Fruit fly (Drosophila melanogaster): Measurements from ENCODE around the gene corn.

Gene corn

DNA sequence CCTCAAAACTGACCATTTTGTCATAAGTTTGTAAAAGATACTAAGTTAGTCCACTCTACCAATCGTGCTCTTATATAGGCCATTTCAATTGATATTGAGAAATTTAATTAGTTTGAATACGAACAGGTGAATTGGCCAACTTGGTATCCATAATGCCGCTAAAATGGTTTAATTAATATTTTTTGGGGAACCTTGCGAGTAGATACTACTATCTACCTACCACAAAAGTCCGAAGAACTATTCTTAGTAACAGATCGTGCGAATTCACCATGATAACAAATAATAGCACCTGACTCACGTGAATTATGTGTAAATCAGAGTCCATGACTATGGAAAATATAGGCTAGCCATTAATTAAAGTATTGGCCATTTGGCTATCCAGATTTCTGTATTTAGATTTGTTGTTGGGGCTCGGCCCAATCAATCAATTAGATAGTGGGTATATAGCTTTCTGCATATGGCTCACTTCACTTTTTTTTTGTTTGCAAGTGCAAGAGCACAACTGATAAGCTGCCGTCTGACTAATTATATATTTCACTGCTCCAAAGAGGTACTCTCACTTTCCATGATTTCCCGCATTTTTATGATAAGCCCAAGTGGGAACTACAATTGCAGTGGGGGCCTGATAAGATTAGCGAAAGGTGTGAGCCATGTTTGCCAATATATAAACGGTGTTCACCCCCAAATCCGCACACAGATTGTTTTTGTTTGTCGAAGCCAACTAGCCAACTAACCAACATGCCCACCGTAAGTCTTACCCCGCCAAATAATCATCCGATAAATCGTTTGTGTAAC is 28.5 kb downstream of the corn start, which contains the start of the genes Acbp4 and Acbp6:
TSS of gene Acbp4 (minus strand) at position 51 of the 795 bp plus-strand sequence.
TSS of gene Acbp6 (plus strand) at position 690 of the 795 bp plus-strand sequence.
- TF ChIP-seq cic (GFP tag; optimal IDR thresholded peaks at IDR 0.05) = peak; percentile 59
- no peak for TF ChIP-seq CG1620 (GFP tag; optimal IDR thresholded peaks at IDR 0.05)

- no peak for TF ChIP-seq Hr96 (GFP tag; optimal IDR thresholded peaks at IDR 0.05)
- peak; percentile 19 for TF ChIP-seq Mnt (GFP tag; optimal IDR thresholded peaks at IDR 0.05)
- TF ChIP-seq bab1 (GFP tag; optimal IDR thresholded peaks at IDR 0.05) = peak; percentile 17
- no peak for TF ChIP-seq CG1620 (GFP tag; optimal IDR thresholded peaks at IDR 0.05)
Observed at dm6 chr3L:7125289-7125955, 31.5 kb downstream of the corn start, which contains the start of the genes msl-3 and BBS1. TSS of gene msl-3 (minus strand) at chr3L:7125533. TSS of gene BBS1 (plus strand) at chr3L:7125905.

DNA sequence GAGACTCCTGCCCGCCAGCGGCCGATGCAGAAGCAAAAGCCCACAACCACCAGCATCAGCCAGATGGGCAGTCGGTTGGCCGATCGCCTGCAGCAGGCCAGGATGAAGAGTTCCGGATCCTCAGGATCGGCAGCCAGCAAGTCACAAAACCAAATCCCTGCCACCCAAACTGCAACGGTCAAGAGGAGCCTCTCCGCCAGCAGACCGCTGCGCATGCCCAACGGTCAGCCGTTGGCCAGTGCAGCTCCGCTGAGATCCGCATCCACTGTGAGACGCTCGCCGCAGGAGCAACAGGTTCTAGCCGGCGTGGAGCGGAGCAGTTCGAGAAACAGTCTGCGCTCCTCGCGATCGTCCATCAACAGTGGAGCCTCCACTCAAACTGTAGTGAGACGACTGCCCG is 34.7 kb downstream of the corn start:
- TF ChIP-seq tj (GFP tag; optimal IDR thresholded peaks at IDR 0.05) (no peak), CG14711 (tag; optimal IDR thresholded peaks at IDR 0.05) (no peak), cic (GFP tag; optimal IDR thresholded peaks at IDR 0.05) (no peak), kay (GFP tag; ENCODE audit: borderline replicate concordance) (no peak), CG7045 (GFP tag; optimal IDR thresholded peaks at IDR 0.05) (no peak), CG7101 (tag; optimal IDR thresholded peaks at IDR 0.05) (no peak), Clk (GFP tag; optimal IDR thresholded peaks at IDR 0.05) (no peak), CG1620 (GFP tag; optimal IDR thresholded peaks at IDR 0.05) (no peak), Mnt (GFP tag; optimal IDR thresholded peaks at IDR 0.05) (no peak), CG12768 (GFP tag; optimal IDR thresholded peaks at IDR 0.05) (no peak), pad (GFP tag; optimal IDR thresholded peaks at IDR 0.05) (no peak), Crg-1 (GFP tag; optimal IDR thresholded peaks at IDR 0.05) (no peak), CG11617 (GFP tag; optimal IDR thresholded peaks at IDR 0.05) (no peak), ovo (GFP tag; optimal IDR thresholded peaks at IDR 0.05) (no peak), cnc (optimal IDR thresholded peaks at IDR 0.05) (no peak)

DNA sequence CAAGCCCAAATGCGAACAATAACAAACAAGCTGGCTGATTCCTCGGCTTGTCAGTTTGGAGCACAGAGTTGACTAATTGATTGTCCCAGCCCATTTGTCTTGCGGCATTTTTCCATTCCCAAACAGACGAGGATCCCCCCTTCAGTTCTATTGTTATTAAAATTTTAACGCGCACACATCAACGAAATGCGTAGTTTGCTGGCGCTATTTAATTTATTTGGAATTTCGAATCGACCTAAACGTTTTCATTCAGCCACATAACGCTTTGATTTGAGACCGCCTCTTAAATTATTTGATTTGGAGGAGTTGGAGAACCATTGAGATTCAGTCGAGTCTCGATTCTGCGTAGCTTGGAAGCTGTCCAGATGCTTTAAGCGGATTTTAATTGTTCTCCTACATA is 40.9 kb downstream of the corn start:
- TF ChIP-seq CG11617 (GFP tag; optimal IDR thresholded peaks at IDR 0.05) (no peak), CG7045 (GFP tag; optimal IDR thresholded peaks at IDR 0.05) (no peak), bab1 (GFP tag; optimal IDR thresholded peaks at IDR 0.05) (no peak), tj (GFP tag; optimal IDR thresholded peaks at IDR 0.05) (no peak), CG14711 (tag; optimal IDR thresholded peaks at IDR 0.05) (no peak), pad (GFP tag; optimal IDR thresholded peaks at IDR 0.05) (no peak), toe (GFP tag; optimal IDR thresholded peaks at IDR 0.05) (no peak), CG7101 (tag; optimal IDR thresholded peaks at IDR 0.05) (no peak), CG5204 (GFP tag; optimal IDR thresholded peaks at IDR 0.05) (no peak), Crg-1 (GFP tag; optimal IDR thresholded peaks at IDR 0.05) (no peak), CG33017 (tag; optimal IDR thresholded peaks at IDR 0.05) (no peak), Mnt (GFP tag; optimal IDR thresholded peaks at IDR 0.05) (no peak), Clk (GFP tag; optimal IDR thresholded peaks at IDR 0.05) (no peak), CG1620 (GFP tag; optimal IDR thresholded peaks at IDR 0.05) (no peak), cic (GFP tag; optimal IDR thresholded peaks at IDR 0.05) (no peak), ovo (GFP tag; optimal IDR thresholded peaks at IDR 0.05) (no peak), CG12768 (GFP tag; optimal IDR thresholded peaks at IDR 0.05) (no peak)

dm6 chr3L:7113010-7113409 is 43.9 kb downstream of the corn start:
- TF ChIP-seq cic (GFP tag; optimal IDR thresholded peaks at IDR 0.05) (no peak), CG1620 (GFP tag; optimal IDR thresholded peaks at IDR 0.05) (no peak), CG11617 (GFP tag; optimal IDR thresholded peaks at IDR 0.05) (no peak), Clk (GFP tag; optimal IDR thresholded peaks at IDR 0.05) (no peak), Crg-1 (GFP tag; optimal IDR thresholded peaks at IDR 0.05) (no peak), Hr96 (GFP tag; optimal IDR thresholded peaks at IDR 0.05) (no peak), CG14711 (tag; optimal IDR thresholded peaks at IDR 0.05) (no peak), Mnt (GFP tag; optimal IDR thresholded peaks at IDR 0.05) (no peak), bab1 (GFP tag; optimal IDR thresholded peaks at IDR 0.05) (no peak), cnc (optimal IDR thresholded peaks at IDR 0.05) (no peak), toe (GFP tag; optimal IDR thresholded peaks at IDR 0.05) (no peak), CG33017 (tag; optimal IDR thresholded peaks at IDR 0.05) (no peak)

DNA sequence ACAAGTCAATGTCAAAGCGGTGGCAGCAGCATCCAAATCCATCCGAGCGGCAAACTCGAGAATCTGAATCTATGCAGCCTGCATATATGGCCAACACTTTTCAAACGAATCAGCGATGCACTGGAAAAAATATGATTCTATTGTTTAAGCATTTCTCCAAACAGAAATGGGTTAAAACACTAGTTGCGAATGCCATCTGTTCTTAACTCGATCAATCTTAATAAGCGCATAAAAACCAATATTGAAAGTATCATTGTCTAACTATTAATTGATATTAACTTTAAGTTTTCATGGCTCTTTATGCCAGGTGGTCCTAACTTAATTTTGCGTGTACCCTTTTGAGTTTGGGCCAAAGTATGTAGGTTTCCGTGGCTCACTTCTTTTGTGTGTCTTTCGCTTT is 51.2 kb downstream of the corn start:
- TF ChIP-seq CG12768 (GFP tag; optimal IDR thresholded peaks at IDR 0.05) (no peak), kay (GFP tag; ENCODE audit: borderline replicate concordance) (no peak), CG5204 (GFP tag; optimal IDR thresholded peaks at IDR 0.05) (no peak), Crg-1 (GFP tag; optimal IDR thresholded peaks at IDR 0.05) (no peak), Hr96 (GFP tag; optimal IDR thresholded peaks at IDR 0.05) (no peak), CG7101 (tag; optimal IDR thresholded peaks at IDR 0.05) (no peak), CG14711 (tag; optimal IDR thresholded peaks at IDR 0.05) (no peak), Mnt (GFP tag; optimal IDR thresholded peaks at IDR 0.05) (no peak)

All from whole organism, adult.